Worm (Caenorhabditis elegans): Measurements from ENCODE around the gene K02F6.4.

DNA sequence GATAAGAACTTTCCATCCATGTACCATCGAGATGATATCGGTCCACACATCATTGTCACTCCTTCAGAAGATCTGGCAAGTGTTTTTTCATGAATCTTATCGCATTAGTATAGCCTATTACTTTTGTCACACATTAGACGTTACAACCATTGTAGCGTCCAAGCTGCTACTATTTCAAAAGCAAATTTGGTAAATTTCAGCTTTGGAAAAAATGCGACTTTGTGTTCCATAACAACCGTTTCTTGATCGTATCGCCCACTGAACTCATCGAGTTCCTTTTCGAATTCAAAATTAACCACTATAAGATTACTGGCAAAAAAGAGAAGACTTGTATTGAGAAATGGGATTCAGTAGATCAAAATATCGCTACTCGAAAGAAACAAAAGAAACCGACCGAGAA lies 14.7 kb downstream of the K02F6.4 start:
- TF ChIP-seq mab-5 (tag; optimal IDR thresholded peaks at IDR 0.05) (no peak), mep-1 (tag; optimal IDR thresholded peaks at IDR 0.05) (no peak), blmp-1 (tag; optimal IDR thresholded peaks at IDR 0.05) (no peak), pha-4 (tag; optimal IDR thresholded peaks at IDR 0.05) (no peak), ces-1 (GFP tag; optimal IDR thresholded peaks at IDR 0.05) (no peak), lin-13 (tag; optimal IDR thresholded peaks at IDR 0.05) (no peak), M03D4.4 (tag; optimal IDR thresholded peaks at IDR 0.05) (no peak), unc-62 (GFP tag; optimal IDR thresholded peaks at IDR 0.05) (no peak), nhr-76 (tag; optimal IDR thresholded peaks at IDR 0.05) (no peak), nhr-237 (tag; optimal IDR thresholded peaks at IDR 0.05) (no peak), unc-39 (tag; optimal IDR thresholded peaks at IDR 0.05) (no peak), lin-32 (GFP tag; optimal IDR thresholded peaks at IDR 0.05) (no peak), ztf-11 (tag; optimal IDR thresholded peaks at IDR 0.05) (no peak)
